Worm (Caenorhabditis elegans) whole organism, L1 larva: ENCODE data around the gene pygo-1.

Experiments
- Y116A8C.19 ChIP-seq: sonication (generic microtip); optimal IDR thresholded peaks from 2 replicates; lab custom pipeline; 2016; ENCODE audit warnings: missing compliant biosample characterization, missing genetic modification characterization, borderline replicate concordance
- aly-2 ChIP-seq: fragments of 150-350 bp; optimal IDR thresholded peaks from 2 replicates; lab custom pipeline; 2014; ENCODE audit warnings: missing biosample characterization, missing genetic modification characterization
- ama-1 ChIP-seq: fragments of 150-350 bp; optimal IDR thresholded peaks from 2 replicates; lab custom pipeline; 2014
- efl-1 ChIP-seq, 4 experiments: fragments of 150-350 bp; optimal IDR thresholded peaks in 3 of 4; peaks in 1 of 4; 1 replicate in 1 of 4; 2 replicates in 3 of 4; lab custom pipeline; 2014; ENCODE audit warnings: missing biosample characterization in 2 of 4, missing genetic modification characterization in 2 of 4, missing genetic modification reagents in 2 of 4
- mep-1 ChIP-seq: fragments of 150-350 bp; optimal IDR thresholded peaks from 2 replicates; lab custom pipeline; 2014; ENCODE audit warnings: missing biosample characterization, missing genetic modification characterization
- nhr-237 ChIP-seq: fragments of 150-350 bp; optimal IDR thresholded peaks from 2 replicates; lab custom pipeline; 2014; ENCODE audit warnings: missing biosample characterization, missing genetic modification characterization
- skn-1 ChIP-seq: fragments of 150-350 bp; optimal IDR thresholded peaks from 2 replicates; lab custom pipeline; 2014; ENCODE audit warnings: missing biosample characterization, missing genetic modification characterization
- sptf-1 ChIP-seq: fragments of 150-350 bp; optimal IDR thresholded peaks from 2 replicates; lab custom pipeline; 2014; ENCODE audit warnings: missing biosample characterization, missing genetic modification characterization
- zag-1 ChIP-seq: fragments of 150-350 bp; optimal IDR thresholded peaks from 2 replicates; lab custom pipeline; 2014; ENCODE audit warnings: missing biosample characterization, missing genetic modification characterization

ce11 chrIV:5133791-5134370 lies 50.8 kb downstream of the pygo-1 start:
- TF ChIP-seq mep-1 (tag; lab: Kevin White, UChicago): peak; percentile 11
- no peak for TF ChIP-seq sptf-1 (tag; lab: Kevin White, UChicago)
- TF ChIP-seq nhr-237 (tag; lab: Kevin White, UChicago): no peak
- TF ChIP-seq zag-1 (tag; lab: Kevin White, UChicago): no peak
- TF ChIP-seq Y116A8C.19: no peak
- TF ChIP-seq ama-1: no peak
- TF ChIP-seq skn-1: no peak
- TF ChIP-seq efl-1 (optimal IDR thresholded peaks at IDR 0.05; lab: Kevin White, UChicago): no peak
- peak in 1 of 2 experiments; percentile 90 for TF ChIP-seq efl-1 (GFP tag; optimal IDR thresholded peaks at IDR 0.05 in 1 of 2; lab: Kevin White, UChicago)
- TF ChIP-seq aly-2 (tag; lab: Kevin White, UChicago): no peak
